Fruit fly (Drosophila melanogaster) S2 (cell line): ENCODE results near the gene CG3448.

Source experiments
- CG8478 ChIP-seq: fragments of >200 bp; optimal IDR thresholded peaks from 2 replicates; lab custom pipeline; 2018
- CTCF ChIP-seq, 2 experiments: fragments of >200 bp; optimal IDR thresholded peaks; 2 replicates each; lab custom pipeline; 2018

DNA sequence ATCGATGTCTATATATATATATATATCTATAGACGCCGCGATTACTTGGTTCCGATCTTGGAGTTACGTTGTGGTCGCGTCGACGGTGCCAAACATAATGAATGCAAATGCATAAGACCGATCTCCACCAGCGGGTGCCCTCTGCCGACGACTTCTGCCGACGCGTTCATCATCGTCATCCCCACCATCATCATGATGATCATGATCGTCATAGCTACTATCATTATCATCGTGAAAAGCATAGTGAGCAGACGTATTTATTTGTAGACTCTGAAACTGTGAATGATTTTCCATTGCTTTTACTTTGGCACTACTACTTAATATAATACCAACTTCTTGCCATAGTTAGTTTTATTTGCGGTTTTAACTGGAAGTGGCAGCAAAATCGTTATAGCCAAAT is 40.7 kb upstream of the CG3448 start, which contains the start of gene CG32037:
- no peak for TF ChIP-seq CTCF (optimal IDR thresholded peaks at IDR 0.05; lab: Kevin White, UChicago)
- TF ChIP-seq CG8478 (lab: Kevin White, UChicago): no peak
